Fruit fly (Drosophila melanogaster) S2 (cell line): ENCODE data around the gene CG15882.

Experiments used
- CG8478 ChIP-seq: fragments of >200 bp; optimal IDR thresholded peaks from 2 replicates; lab custom pipeline; 2018
- CTCF ChIP-seq, 2 experiments: fragments of >200 bp; optimal IDR thresholded peaks; 2 replicates each; lab custom pipeline; 2018

DNA sequence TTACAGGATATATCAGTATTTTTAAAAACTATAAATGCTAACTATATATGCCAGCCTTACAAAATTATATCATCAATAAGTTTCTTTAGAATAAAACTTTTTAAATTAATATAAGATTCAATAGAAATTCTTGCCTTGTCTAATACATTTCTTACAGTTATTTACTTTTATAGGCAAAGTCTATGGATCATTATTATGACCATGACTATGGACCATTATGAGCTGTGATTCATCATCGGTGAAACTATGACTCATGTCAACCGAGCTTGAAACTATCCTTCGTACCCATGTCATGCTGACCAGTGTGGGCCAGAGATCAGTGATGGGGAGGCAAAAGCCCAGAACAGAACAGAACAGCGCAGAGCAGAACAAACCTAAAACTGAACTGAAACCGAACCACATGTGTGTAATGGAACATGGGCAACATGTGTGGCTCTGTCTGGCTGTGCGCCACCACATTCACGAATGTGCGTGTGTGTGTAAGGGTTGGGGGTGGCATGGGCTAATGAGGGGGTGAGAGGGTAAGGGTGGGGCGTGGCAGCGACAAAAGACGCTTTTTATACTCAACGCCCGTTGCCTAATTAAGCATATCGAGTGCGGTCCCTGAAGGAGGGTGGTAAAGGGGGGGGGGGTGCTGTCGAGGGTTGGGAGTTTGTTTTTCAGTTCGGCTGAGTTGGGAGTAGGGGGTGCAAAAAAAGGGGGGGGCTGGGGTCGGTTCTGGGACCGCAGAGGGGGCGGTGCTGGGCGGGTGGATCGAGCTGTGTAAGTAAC is 34.5 kb upstream of the CG15882 start:
- TF ChIP-seq CTCF (optimal IDR thresholded peaks at IDR 0.05; lab: Kevin White, UChicago) = no peak
- TF ChIP-seq CG8478 = no peak
